Fruit fly (Drosophila melanogaster) Kc167 (cell line): ENCODE measurements around the gene Rbcn-3B.

Experiments
- Myc ChIP-seq: fragments of >200 bp; optimal IDR thresholded peaks from 2 replicates; lab custom pipeline; 2017; ENCODE audit warnings: missing external identifiers
- psq ChIP-seq: fragments of >200 bp; optimal IDR thresholded peaks from 2 replicates; lab custom pipeline; 2017; ENCODE audit warnings: missing external identifiers
- ttk ChIP-seq: sonication (Bioruptor generic); optimal IDR thresholded peaks from 2 replicates; lab custom pipeline; 2017; ENCODE audit warnings: missing external identifiers

- TF ChIP-seq ttk (no peak), Myc (no peak), psq (lab: Kevin White, UChicago) (no peak)
Measured at dm6 chrX:1950311-1950710, 41.6 kb downstream of the Rbcn-3B start.
